Worm (Caenorhabditis elegans) whole organism, L4 larva: ENCODE measurements around the gene srab-25.

Source experiments
- aha-1 ChIP-seq: fragments of 150-350 bp; peaks from one replicate; lab custom pipeline; 2014; ENCODE audit warnings: missing biosample characterization, missing genetic modification characterization
- ceh-62 ChIP-seq: sonication (generic microtip); optimal IDR thresholded peaks from 2 replicates; lab custom pipeline; 2017; ENCODE audit warnings: missing biosample characterization, missing genetic modification characterization
- ctbp-1 ChIP-seq: fragments of 200-800 bp; sonication (Bioruptor generic); IDR thresholded peaks from 2 replicates; pipeline ENCODE4 v1.3.6; 2022; ENCODE audit warnings: missing genetic modification reagents, missing genetic modification characterization, missing compliant biosample characterization
- egl-27 ChIP-seq: sonication (generic microtip); optimal IDR thresholded peaks from 3 replicates; lab custom pipeline; 2017; ENCODE audit warnings: missing biosample characterization, missing genetic modification reagents, missing genetic modification characterization
- fos-1 ChIP-seq: fragments of 150-350 bp; optimal IDR thresholded peaks from 2 replicates; lab custom pipeline; 2014; ENCODE audit warnings: missing biosample characterization, missing genetic modification characterization
- hif-1 ChIP-seq, 2 experiments: sonication (generic microtip); optimal IDR thresholded peaks; 2 replicates each; lab custom pipeline; 2016 to 2017; ENCODE audit warnings: missing compliant biosample characterization in 2 of 2, missing genetic modification characterization in 2 of 2, missing genetic modification reagents in 2 of 2, missing genotype in 2 of 2, mild to moderate bottlenecking in 1 of 2
- pha-4 ChIP-seq, 2 experiments: fragments of 150-350 bp in 1 of 2; fragments of 200-800 bp in 1 of 2; sonication (Bioruptor generic) in 1 of 2; IDR thresholded peaks in 1 of 2; optimal IDR thresholded peaks in 1 of 2; 2 replicates each; pipeline versions ENCODE4 v1.3.6 to Lab custom; 2014 to 2022; ENCODE audit warnings: missing genetic modification characterization in 2 of 2, missing genetic modification reagents in 2 of 2, missing biosample characterization in 1 of 2, missing compliant biosample characterization in 1 of 2
- unc-130 ChIP-seq: sonication (generic microtip); optimal IDR thresholded peaks from 2 replicates; lab custom pipeline; 2016; ENCODE audit warnings: missing genetic modification reagents, missing genetic modification characterization, missing compliant biosample characterization
- unc-39 ChIP-seq: sonication (generic microtip); optimal IDR thresholded peaks from 2 replicates; lab custom pipeline; 2017; ENCODE audit warnings: missing biosample characterization, missing genetic modification characterization

DNA sequence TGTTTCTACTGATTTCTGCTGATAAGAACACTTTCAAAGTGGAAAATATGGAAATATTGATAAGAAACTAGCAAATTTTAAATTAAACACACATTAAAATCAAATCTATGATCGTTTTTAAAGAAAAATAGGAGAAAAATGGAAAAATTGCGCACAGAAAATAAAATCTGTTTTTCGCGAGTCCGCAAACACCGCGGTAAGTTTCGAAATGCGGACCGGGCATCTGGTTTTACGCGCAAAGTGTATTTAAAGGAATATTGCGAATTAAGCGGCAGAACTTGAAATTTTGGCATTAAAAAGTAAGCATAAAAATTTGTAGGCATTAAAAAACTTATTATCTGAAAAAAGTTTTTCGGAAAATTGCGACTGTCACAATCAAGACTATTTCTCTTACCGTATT, 32.1 kb upstream of the srab-25 start:
- no peak for TF ChIP-seq unc-39 (tag; lab: Kevin White, UChicago)
- peak; percentile 39 for TF ChIP-seq aha-1 (tag; lab: Kevin White, UChicago)
- no peak for TF ChIP-seq hif-1 (tag; optimal IDR thresholded peaks at IDR 0.05; lab: Kevin White, UChicago)
- no peak for TF ChIP-seq pha-4 (GFP tag; IDR thresholded peaks at IDR 0.05; lab: Robert Waterston, UW)
- no peak for TF ChIP-seq pha-4 (tag; optimal IDR thresholded peaks at IDR 0.05; lab: Kevin White, UChicago)
- TF ChIP-seq ctbp-1 = no peak
- no peak for TF ChIP-seq ceh-62 (tag; lab: Kevin White, UChicago)
- TF ChIP-seq fos-1 = no peak
- no peak for TF ChIP-seq egl-27 (tag; lab: Kevin White, UChicago)
- no peak for TF ChIP-seq unc-130 (GFP tag; lab: Kevin White, UChicago)
